Worm (Caenorhabditis elegans) whole organism, L1 larva: ENCODE measurements around the gene clec-39.
A peak's percentile ranks its signal among the peaks of the same experiment; 100 is the strongest.

Experiments used
- C16A3.4 ChIP-seq: fragments of 150-350 bp; optimal IDR thresholded peaks from 2 replicates; lab custom pipeline; 2014; ENCODE audit warnings: missing biosample characterization, missing genetic modification characterization
- F16B12.6 ChIP-seq: fragments of 150-350 bp; optimal IDR thresholded peaks from 2 replicates; lab custom pipeline; 2014; ENCODE audit warnings: missing biosample characterization, missing genetic modification characterization
- Y116A8C.19 ChIP-seq: sonication (generic microtip); optimal IDR thresholded peaks from 2 replicates; lab custom pipeline; 2016; ENCODE audit warnings: missing compliant biosample characterization, missing genetic modification characterization, borderline replicate concordance
- alr-1 ChIP-seq: fragments of 200-800 bp; sonication (Bioruptor generic); optimal IDR thresholded peaks from 2 replicates; lab custom pipeline; 2018; ENCODE audit warnings: borderline replicate concordance, mild to moderate bottlenecking, missing genetic modification characterization, missing compliant biosample characterization
- aly-2 ChIP-seq: fragments of 150-350 bp; optimal IDR thresholded peaks from 2 replicates; lab custom pipeline; 2014; ENCODE audit warnings: missing biosample characterization, missing genetic modification characterization
- ama-1 ChIP-seq: fragments of 150-350 bp; optimal IDR thresholded peaks from 2 replicates; lab custom pipeline; 2014
- blmp-1 ChIP-seq: fragments of 150-350 bp; optimal IDR thresholded peaks from 2 replicates; lab custom pipeline; 2014; ENCODE audit warnings: missing biosample characterization, missing genetic modification characterization
- ceh-63 ChIP-seq: fragments of 200-800 bp; sonication (Bioruptor generic); optimal IDR thresholded peaks from 2 replicates; lab custom pipeline; 2018; ENCODE audit warnings: mild to moderate bottlenecking, missing genetic modification characterization, missing compliant biosample characterization
- ceh-82 ChIP-seq, 3 experiments: fragments of 150-350 bp in 1 of 3; sonication (generic microtip) in 2 of 3; optimal IDR thresholded peaks; 2 replicates each; lab custom pipeline; 2014 to 2017; ENCODE audit warnings: missing biosample characterization in 3 of 3, missing genetic modification characterization in 3 of 3
- ceh-88 ChIP-seq: fragments of 200-800 bp; sonication (Bioruptor generic); IDR thresholded peaks from 2 replicates; pipeline ENCODE4 v1.3.6; 2022; ENCODE audit warnings: missing genetic modification characterization, missing compliant biosample characterization
- ceh-90 ChIP-seq: sonication (generic microtip); optimal IDR thresholded peaks from 2 replicates; lab custom pipeline; 2016; ENCODE audit warnings: missing genetic modification characterization, missing compliant biosample characterization
- ces-1 ChIP-seq: fragments of 150-350 bp; optimal IDR thresholded peaks from 2 replicates; lab custom pipeline; 2014; ENCODE audit warnings: missing biosample characterization, missing genetic modification reagents, missing genetic modification characterization
- dsc-1 ChIP-seq: sonication (generic microtip); optimal IDR thresholded peaks from 2 replicates; lab custom pipeline; 2016; ENCODE audit warnings: mild to moderate bottlenecking, missing genetic modification characterization, missing compliant biosample characterization
- efl-1 ChIP-seq, 4 experiments: fragments of 150-350 bp; optimal IDR thresholded peaks in 3 of 4; peaks in 1 of 4; 1 replicate in 1 of 4; 2 replicates in 3 of 4; lab custom pipeline; 2014; ENCODE audit warnings: missing biosample characterization in 2 of 4, missing genetic modification characterization in 2 of 4, missing genetic modification reagents in 2 of 4
- efl-3 ChIP-seq: fragments of 200-800 bp; sonication (Bioruptor generic); optimal IDR thresholded peaks from 2 replicates; lab custom pipeline; 2018; ENCODE audit warnings: mild to moderate bottlenecking, missing genetic modification characterization, missing compliant biosample characterization
- egl-13 ChIP-seq: sonication (generic microtip); optimal IDR thresholded peaks from 2 replicates; lab custom pipeline; 2016; ENCODE audit warnings: missing genotype, missing genetic modification reagents, missing genetic modification characterization, missing compliant biosample characterization
- elt-3 ChIP-seq, 6 experiments: fragments of 150-350 bp in 1 of 6; sonication (generic microtip); optimal IDR thresholded peaks; 2 replicates each; lab custom pipeline; 2017 to 2018; ENCODE audit warnings: missing biosample characterization in 6 of 6, missing genetic modification characterization in 6 of 6, inconsistent platforms in 1 of 6
- fkh-10 ChIP-seq: sonication (generic microtip); optimal IDR thresholded peaks from 2 replicates; lab custom pipeline; 2017; ENCODE audit warnings: missing biosample characterization, missing genetic modification reagents, missing genetic modification characterization
- fkh-4 ChIP-seq: sonication (generic microtip); optimal IDR thresholded peaks from 2 replicates; lab custom pipeline; 2016; ENCODE audit warnings: missing compliant biosample characterization, missing genetic modification characterization, borderline replicate concordance
- fos-1 ChIP-seq: fragments of 150-350 bp; optimal IDR thresholded peaks from 2 replicates; lab custom pipeline; 2014; ENCODE audit warnings: missing biosample characterization, missing genetic modification characterization
- hlh-17 ChIP-seq: fragments of 200-800 bp; sonication (Bioruptor generic); optimal IDR thresholded peaks from 2 replicates; lab custom pipeline; 2018; ENCODE audit warnings: missing genetic modification characterization, mild to moderate bottlenecking, missing compliant biosample characterization, moderate library complexity, borderline replicate concordance
- hlh-4 ChIP-seq: sonication (generic microtip); optimal IDR thresholded peaks from 2 replicates; lab custom pipeline; 2016; ENCODE audit warnings: mild to moderate bottlenecking, missing genetic modification characterization, missing compliant biosample characterization
- hpl-2 ChIP-seq: fragments of 150-350 bp; optimal IDR thresholded peaks from 2 replicates; lab custom pipeline; 2014; ENCODE audit warnings: missing biosample characterization, missing genetic modification reagents, missing genetic modification characterization
- jun-1 ChIP-seq: fragments of 150-350 bp; optimal IDR thresholded peaks from 2 replicates; lab custom pipeline; 2014; ENCODE audit warnings: missing biosample characterization, missing genetic modification reagents, missing genetic modification characterization
- lin-13 ChIP-seq: fragments of 150-350 bp; optimal IDR thresholded peaks from 2 replicates; lab custom pipeline; 2014; ENCODE audit warnings: missing biosample characterization, missing genetic modification reagents, missing genetic modification characterization
- lin-35 ChIP-seq, 2 experiments: fragments of 150-350 bp; optimal IDR thresholded peaks; 2 replicates each; lab custom pipeline; 2014; ENCODE audit warnings: missing biosample characterization in 2 of 2, missing genetic modification characterization in 2 of 2, missing genetic modification reagents in 2 of 2
- lin-39 ChIP-seq: fragments of 150-350 bp; optimal IDR thresholded peaks from 2 replicates; lab custom pipeline; 2014; ENCODE audit warnings: missing biosample characterization, missing genetic modification reagents, missing genetic modification characterization
- lir-3 ChIP-seq: sonication (generic microtip); optimal IDR thresholded peaks from 2 replicates; lab custom pipeline; 2016; ENCODE audit warnings: mild to moderate bottlenecking, missing genetic modification characterization, moderate library complexity, missing compliant biosample characterization; ENCODE audit not compliant: poor library complexity
- mab-9 ChIP-seq: fragments of 200-800 bp; sonication (Bioruptor generic); IDR thresholded peaks from 2 replicates; pipeline ENCODE4 v1.3.6; 2022; ENCODE audit warnings: missing genetic modification reagents, missing genetic modification characterization, missing compliant biosample characterization
- mef-2 ChIP-seq: fragments of 150-350 bp; optimal IDR thresholded peaks from 2 replicates; lab custom pipeline; 2014; ENCODE audit warnings: missing biosample characterization, missing genetic modification characterization
- nhr-20 ChIP-seq: sonication (generic microtip); optimal IDR thresholded peaks from 2 replicates; lab custom pipeline; 2016; ENCODE audit warnings: mild to moderate bottlenecking, missing genetic modification characterization, missing compliant biosample characterization
- nhr-237 ChIP-seq: fragments of 150-350 bp; optimal IDR thresholded peaks from 2 replicates; lab custom pipeline; 2014; ENCODE audit warnings: missing biosample characterization, missing genetic modification characterization
- nhr-71 ChIP-seq: sonication (generic microtip); optimal IDR thresholded peaks from 2 replicates; lab custom pipeline; 2016; ENCODE audit warnings: mild to moderate bottlenecking, missing genetic modification characterization, moderate library complexity, missing compliant biosample characterization
- nhr-84 ChIP-seq: sonication (generic microtip); optimal IDR thresholded peaks from 2 replicates; lab custom pipeline; 2017; ENCODE audit warnings: missing biosample characterization, missing genetic modification characterization
- nhr-85 ChIP-seq: sonication (generic microtip); peaks from one replicate; lab custom pipeline; 2016; ENCODE audit warnings: missing genetic modification characterization, inconsistent platforms, missing compliant biosample characterization
- pag-3 ChIP-seq: sonication (generic microtip); optimal IDR thresholded peaks from 2 replicates; lab custom pipeline; 2017; ENCODE audit warnings: missing genetic modification characterization, mild to moderate bottlenecking, missing compliant biosample characterization, antibody characterized with exemption, borderline replicate concordance; ENCODE audit not compliant: insufficient read depth
- pax-3 ChIP-seq: fragments of 200-800 bp; sonication (Bioruptor generic); optimal IDR thresholded peaks from 2 replicates; lab custom pipeline; 2018; ENCODE audit warnings: mild to moderate bottlenecking, missing genetic modification characterization, moderate library complexity, missing compliant biosample characterization
- rnt-1 ChIP-seq: sonication (generic microtip); optimal IDR thresholded peaks from 2 replicates; lab custom pipeline; 2016; ENCODE audit warnings: mild to moderate bottlenecking, missing genetic modification characterization, moderate library complexity, missing compliant biosample characterization
- snpc-4 ChIP-seq: fragments of 150-350 bp; optimal IDR thresholded peaks from 2 replicates; lab custom pipeline; 2014; ENCODE audit warnings: missing biosample characterization, missing genetic modification characterization
- sptf-1 ChIP-seq: fragments of 150-350 bp; optimal IDR thresholded peaks from 2 replicates; lab custom pipeline; 2014; ENCODE audit warnings: missing biosample characterization, missing genetic modification characterization
- sup-37 ChIP-seq: fragments of 200-800 bp; sonication (Bioruptor generic); optimal IDR thresholded peaks from 2 replicates; lab custom pipeline; 2018; ENCODE audit warnings: mild to moderate bottlenecking, missing genetic modification characterization, missing compliant biosample characterization
- swsn-7 ChIP-seq: sonication (generic microtip); optimal IDR thresholded peaks from 2 replicates; lab custom pipeline; 2016; ENCODE audit warnings: missing genetic modification characterization, missing compliant biosample characterization
- tlp-1 ChIP-seq: fragments of 150-350 bp; optimal IDR thresholded peaks from 2 replicates; lab custom pipeline; 2014; ENCODE audit warnings: missing biosample characterization, missing genetic modification characterization
- unc-130 ChIP-seq: fragments of 150-350 bp; optimal IDR thresholded peaks from 2 replicates; lab custom pipeline; 2017; ENCODE audit warnings: missing biosample characterization, missing genetic modification characterization, inconsistent platforms
- unc-62 ChIP-seq: fragments of 150-350 bp; optimal IDR thresholded peaks from 2 replicates; lab custom pipeline; 2014; ENCODE audit warnings: missing biosample characterization, missing genetic modification reagents, missing genetic modification characterization
- unc-86 ChIP-seq: sonication (generic microtip); optimal IDR thresholded peaks from 2 replicates; lab custom pipeline; 2016; ENCODE audit warnings: missing genetic modification characterization, missing compliant biosample characterization
- unc-98 ChIP-seq: fragments of 200-800 bp; sonication (Bioruptor generic); IDR thresholded peaks from 2 replicates; pipeline ENCODE4 v1.3.6; 2022; ENCODE audit warnings: missing genetic modification characterization, missing compliant biosample characterization
- zag-1 ChIP-seq: fragments of 150-350 bp; optimal IDR thresholded peaks from 2 replicates; lab custom pipeline; 2014; ENCODE audit warnings: missing biosample characterization, missing genetic modification characterization
- ztf-11 ChIP-seq, 2 experiments: sonication (generic microtip); optimal IDR thresholded peaks; 2 replicates each; lab custom pipeline; 2016 to 2017; ENCODE audit warnings: missing genetic modification characterization in 2 of 2, missing biosample characterization in 1 of 2, missing compliant biosample characterization in 1 of 2

clec-39 gene

DNA sequence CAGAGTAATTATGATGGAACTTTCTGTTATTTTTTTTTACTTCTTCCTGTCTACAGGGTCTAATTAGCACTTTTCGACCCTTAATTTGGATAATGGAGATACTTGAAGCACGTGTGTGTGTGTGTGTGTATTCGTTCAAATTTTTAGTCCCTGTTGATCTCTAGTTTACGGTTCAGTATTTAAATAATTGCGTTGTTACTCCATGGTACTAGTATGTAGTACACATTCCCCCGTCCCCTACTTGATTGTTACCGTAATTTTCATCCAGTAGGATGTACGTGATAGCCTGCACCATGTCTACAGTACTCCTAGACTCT lies 40.2 kb downstream of the clec-39 start:
- TF ChIP-seq swsn-7 (tag; lab: Kevin White, UChicago) = no peak
- no peak for TF ChIP-seq unc-98
- no peak for TF ChIP-seq efl-3 (GFP tag; lab: Kevin White, UChicago)
- TF ChIP-seq fkh-10 (GFP tag; lab: Kevin White, UChicago) = no peak
- TF ChIP-seq ceh-63 (GFP tag; lab: Kevin White, UChicago) = no peak
- TF ChIP-seq fos-1 (tag; lab: Kevin White, UChicago) = no peak
- no peak for TF ChIP-seq fkh-4 (tag; lab: Kevin White, UChicago)
- no peak for TF ChIP-seq snpc-4 (tag; lab: Kevin White, UChicago)
- no peak for TF ChIP-seq C16A3.4 (tag; lab: Kevin White, UChicago)
- TF ChIP-seq lin-35 (GFP tag; optimal IDR thresholded peaks at IDR 0.05; lab: Kevin White, UChicago) = no peak
- no peak for TF ChIP-seq dsc-1 (tag; lab: Kevin White, UChicago)
- no peak for TF ChIP-seq nhr-71 (tag; lab: Kevin White, UChicago)
- no peak for TF ChIP-seq Y116A8C.19
- no peak for TF ChIP-seq hlh-17 (GFP tag; lab: Kevin White, UChicago)
- TF ChIP-seq jun-1 (tag; lab: Kevin White, UChicago) = no peak
- TF ChIP-seq hpl-2 (GFP tag; lab: Kevin White, UChicago) = no peak
- no peak for TF ChIP-seq unc-86 (tag; lab: Kevin White, UChicago)
- TF ChIP-seq unc-62 = no peak
- TF ChIP-seq, all 84 proteins: peak for 0

- TF ChIP-seq dsc-1 (tag; lab: Kevin White, UChicago) (no peak), sptf-1 (tag; lab: Kevin White, UChicago) (no peak), unc-130 (peak; percentile 17), blmp-1 (tag; lab: Kevin White, UChicago) (no peak), ceh-88 (no peak), lin-13 (GFP tag; lab: Kevin White, UChicago) (no peak), ces-1 (GFP tag; lab: Kevin White, UChicago) (no peak), ceh-90 (tag; lab: Kevin White, UChicago) (no peak), elt-3 (tag; optimal IDR thresholded peaks at IDR 0.05; lab: Kevin White, UChicago) (peak in 3 of 6 experiments; percentile 2 to 59 (median 46)), pax-3 (tag; lab: Kevin White, UChicago) (no peak), nhr-85 (tag; lab: Kevin White, UChicago) (no peak), efl-1 (optimal IDR thresholded peaks at IDR 0.05; lab: Kevin White, UChicago) (no peak), efl-1 (GFP tag; optimal IDR thresholded peaks at IDR 0.05 in 1 of 2; lab: Kevin White, UChicago) (peak in 1 of 2 experiments; percentile 84), alr-1 (no peak), tlp-1 (tag; lab: Kevin White, UChicago) (no peak), hlh-17 (GFP tag; lab: Kevin White, UChicago) (no peak), snpc-4 (tag; lab: Kevin White, UChicago) (no peak), nhr-84 (tag; lab: Kevin White, UChicago) (no peak)
Measured at ce11 chrV:16779971-16780370, 40.9 kb downstream of the clec-39 start.

- TF ChIP-seq sup-37 (GFP tag; lab: Kevin White, UChicago) (no peak), F16B12.6 (tag; lab: Kevin White, UChicago) (no peak), lin-39 (tag; lab: Kevin White, UChicago) (no peak), hlh-4 (tag; lab: Kevin White, UChicago) (no peak), mab-9 (GFP tag; lab: Robert Waterston, UW) (no peak), lin-35 (GFP tag; optimal IDR thresholded peaks at IDR 0.05; lab: Kevin White, UChicago) (peak in 1 of 2 experiments; percentile 25), egl-13 (tag; lab: Kevin White, UChicago) (no peak), nhr-237 (no peak), fkh-4 (tag; lab: Kevin White, UChicago) (no peak), nhr-20 (tag; lab: Kevin White, UChicago) (peak; percentile 44), unc-62 (no peak), rnt-1 (tag; lab: Kevin White, UChicago) (no peak), aly-2 (no peak), lin-13 (GFP tag; lab: Kevin White, UChicago) (no peak), ceh-90 (tag; lab: Kevin White, UChicago) (no peak), ztf-11 (tag; optimal IDR thresholded peaks at IDR 0.05; lab: Kevin White, UChicago) (no peak), ama-1 (lab: Kevin White, UChicago) (no peak), zag-1 (tag; lab: Kevin White, UChicago) (no peak), pag-3 (tag; lab: Kevin White, UChicago) (no peak), ceh-82 (tag; optimal IDR thresholded peaks at IDR 0.05; lab: Kevin White, UChicago) (no peak), mef-2 (tag; lab: Kevin White, UChicago) (no peak), blmp-1 (tag; lab: Kevin White, UChicago) (peak; percentile 76), unc-98 (no peak), nhr-71 (tag; lab: Kevin White, UChicago) (peak; percentile 53), lir-3 (tag; lab: Kevin White, UChicago) (no peak)
Measured at ce11 chrV:16780554-16780953, 41.5 kb downstream of the clec-39 start.
